Fruit fly (Drosophila melanogaster) Kc167 (cell line): ENCODE measurements around the gene norpA.

Experiments used
- Myc ChIP-seq: fragments of >200 bp; optimal IDR thresholded peaks from 2 replicates; lab custom pipeline; 2017; ENCODE audit warnings: missing external identifiers
- Sin3A ChIP-seq: fragments of >200 bp; optimal IDR thresholded peaks from 2 replicates; lab custom pipeline; 2018; ENCODE audit warnings: missing external identifiers
- h ChIP-seq: fragments of >200 bp; optimal IDR thresholded peaks from 3 replicates; lab custom pipeline; 2018; ENCODE audit warnings: missing external identifiers
- insv ChIP-seq: fragments of >200 bp; optimal IDR thresholded peaks from 3 replicates; lab custom pipeline; 2018; ENCODE audit warnings: missing external identifiers
- psq ChIP-seq: fragments of >200 bp; optimal IDR thresholded peaks from 2 replicates; lab custom pipeline; 2017; ENCODE audit warnings: missing external identifiers
- ttk ChIP-seq: sonication (Bioruptor generic); optimal IDR thresholded peaks from 2 replicates; lab custom pipeline; 2017; ENCODE audit warnings: missing external identifiers

DNA sequence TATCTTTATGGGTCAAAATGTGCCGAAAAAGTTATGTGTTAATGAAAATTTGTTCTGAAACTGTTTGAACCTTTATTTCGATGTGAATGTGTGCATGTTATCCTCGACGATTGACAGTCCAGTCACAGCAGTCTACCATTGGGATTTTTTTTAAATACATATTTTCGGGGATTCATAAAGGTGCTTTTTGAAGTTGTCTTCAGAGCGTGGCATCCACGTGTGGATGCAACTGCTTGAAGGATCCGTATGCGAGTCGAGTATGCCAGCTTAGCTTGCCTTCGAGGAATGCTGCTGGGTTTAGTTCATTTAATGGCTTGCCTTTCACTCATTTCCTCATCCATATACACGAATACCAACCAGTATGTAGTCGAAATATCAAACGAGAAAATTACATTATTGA lies 6.9 kb downstream of the norpA start, which contains the start of gene CG12693:
- TF ChIP-seq psq (lab: Kevin White, UChicago) = no peak
- TF ChIP-seq Sin3A (lab: Kevin White, UChicago) = no peak
- TF ChIP-seq insv (lab: Kevin White, UChicago) = no peak
- TF ChIP-seq Myc (lab: Kevin White, UChicago) = no peak
- no peak for TF ChIP-seq h (lab: Kevin White, UChicago)
- no peak for TF ChIP-seq ttk (lab: Kevin White, UChicago)
